Worm (Caenorhabditis elegans) whole organism, young adult: Measurements from ENCODE around the gene tram-1.

Experiments
- B0019.2 ChIP-seq: fragments of 200-800 bp; sonication (Bioruptor generic); conservative IDR thresholded peaks from 2 replicates; pipeline ENCODE4 v1.3.6; 2022; ENCODE audit warnings: missing genetic modification reagents, missing genetic modification characterization, missing compliant biosample characterization
- B0336.3 ChIP-seq: fragments of 200-800 bp; sonication (Bioruptor generic); IDR thresholded peaks from 2 replicates; pipeline ENCODE4 v1.3.6; 2022; ENCODE audit warnings: missing genetic modification characterization, missing compliant biosample characterization
- C06A6.2 ChIP-seq: fragments of 200-800 bp; sonication (Bioruptor generic); conservative IDR thresholded peaks from 2 replicates; pipeline ENCODE4 v1.3.6; 2022; ENCODE audit warnings: missing genetic modification characterization, missing compliant biosample characterization
- C17E4.6 ChIP-seq: fragments of 200-800 bp; sonication (Bioruptor generic); IDR thresholded peaks from 2 replicates; pipeline ENCODE4 v1.3.6; 2022; ENCODE audit warnings: missing genetic modification reagents, missing genetic modification characterization, missing compliant biosample characterization
- F10E7.11 ChIP-seq: sonication (generic microtip); optimal IDR thresholded peaks from 2 replicates; lab custom pipeline; 2017; ENCODE audit warnings: mild to moderate bottlenecking, missing genetic modification characterization, moderate library complexity, missing compliant biosample characterization
- F33H1.4 ChIP-seq: fragments of 200-800 bp; sonication (Bioruptor generic); IDR thresholded peaks from 2 replicates; pipeline ENCODE4 v1.3.6; 2022; ENCODE audit warnings: missing genetic modification reagents, missing genetic modification characterization, missing compliant biosample characterization
- F37B4.10 ChIP-seq: fragments of 200-800 bp; sonication (Bioruptor generic); IDR thresholded peaks from 2 replicates; pipeline ENCODE4 v1.3.6; 2022; ENCODE audit warnings: missing genetic modification characterization, missing compliant biosample characterization
- F49E8.2 ChIP-seq: sonication (generic microtip); optimal IDR thresholded peaks from 3 replicates; lab custom pipeline; 2017; ENCODE audit warnings: missing genetic modification characterization, mild to moderate bottlenecking, missing compliant biosample characterization, antibody characterized with exemption, moderate library complexity; ENCODE audit not compliant: insufficient read depth
- F52B5.7 ChIP-seq: sonication (generic microtip); optimal IDR thresholded peaks from 2 replicates; lab custom pipeline; 2016; ENCODE audit warnings: mild to moderate bottlenecking, missing genetic modification characterization, missing compliant biosample characterization
- F57A8.1 ChIP-seq: fragments of 200-800 bp; sonication (Bioruptor generic); optimal IDR thresholded peaks from 2 replicates; lab custom pipeline; 2018; ENCODE audit warnings: mild to moderate bottlenecking, missing genetic modification characterization, moderate library complexity, missing compliant biosample characterization
- K12H6.12 ChIP-seq: fragments of 200-800 bp; sonication (Bioruptor generic); optimal IDR thresholded peaks from 2 replicates; lab custom pipeline; 2018; ENCODE audit warnings: mild to moderate bottlenecking, missing genetic modification characterization, missing compliant biosample characterization
- Y53G8AR.9 ChIP-seq: fragments of 200-800 bp; sonication (Bioruptor generic); conservative IDR thresholded peaks from 2 replicates; pipeline ENCODE4 v1.3.6; 2022; ENCODE audit warnings: missing genetic modification reagents, missing genetic modification characterization, missing compliant biosample characterization
- Y95B8A.8 ChIP-seq: fragments of 200-800 bp; sonication (Bioruptor generic); IDR thresholded peaks from 2 replicates; pipeline ENCODE4 v1.3.6; 2022; ENCODE audit warnings: missing genetic modification reagents, missing genetic modification characterization, missing compliant biosample characterization
- ama-1 ChIP-seq, 3 experiments: fragments of 150-350 bp in 1 of 3; sonication (generic microtip) in 2 of 3; optimal IDR thresholded peaks; 2 replicates each; lab custom pipeline; 2014 to 2018; ENCODE audit warnings: missing biosample characterization in 2 of 3, missing genetic modification characterization in 2 of 3, missing genetic modification reagents in 2 of 3
- athp-1 ChIP-seq: sonication (generic microtip); optimal IDR thresholded peaks from 2 replicates; lab custom pipeline; 2017; ENCODE audit warnings: mild to moderate bottlenecking, missing genetic modification characterization, missing compliant biosample characterization
- ccch-3 ChIP-seq: fragments of 200-800 bp; sonication (Bioruptor generic); optimal IDR thresholded peaks from 2 replicates; lab custom pipeline; 2018; ENCODE audit warnings: mild to moderate bottlenecking, missing genetic modification characterization, missing compliant biosample characterization
- ceh-100 ChIP-seq: fragments of 200-800 bp; sonication (Bioruptor generic); IDR thresholded peaks from 2 replicates; pipeline ENCODE4 v1.3.6; 2022; ENCODE audit warnings: missing genetic modification reagents, missing genetic modification characterization, missing compliant biosample characterization
- chd-7 ChIP-seq: sonication (generic microtip); optimal IDR thresholded peaks from 2 replicates; lab custom pipeline; 2016; ENCODE audit warnings: mild to moderate bottlenecking, missing genetic modification characterization, moderate library complexity, missing compliant biosample characterization
- die-1 ChIP-seq: sonication (generic microtip); optimal IDR thresholded peaks from 2 replicates; lab custom pipeline; 2016; ENCODE audit warnings: missing genotype, mild to moderate bottlenecking, missing genetic modification characterization, missing compliant biosample characterization
- dpff-1 ChIP-seq: sonication (generic microtip); optimal IDR thresholded peaks from 2 replicates; lab custom pipeline; 2017; ENCODE audit warnings: mild to moderate bottlenecking, missing genetic modification characterization, missing compliant biosample characterization
- ets-4 ChIP-seq: fragments of 200-800 bp; sonication (Bioruptor generic); optimal IDR thresholded peaks from 2 replicates; lab custom pipeline; 2018; ENCODE audit warnings: mild to moderate bottlenecking, missing genetic modification characterization, missing compliant biosample characterization
- fkh-3 ChIP-seq: sonication (generic microtip); optimal IDR thresholded peaks from 2 replicates; lab custom pipeline; 2016; ENCODE audit warnings: mild to moderate bottlenecking, missing genetic modification characterization, missing compliant biosample characterization
- gei-17 ChIP-seq: fragments of 200-800 bp; sonication (Bioruptor generic); optimal IDR thresholded peaks from 2 replicates; lab custom pipeline; 2018; ENCODE audit warnings: mild to moderate bottlenecking, missing genetic modification characterization, missing compliant biosample characterization
- hmg-20 ChIP-seq: fragments of 200-800 bp; sonication (Bioruptor generic); IDR thresholded peaks from 2 replicates; pipeline ENCODE4 v1.3.6; 2022; ENCODE audit warnings: missing genetic modification reagents, missing genetic modification characterization, missing compliant biosample characterization
- hsf-1 ChIP-seq: fragments of 200-800 bp; sonication (Bioruptor generic); IDR thresholded peaks from 2 replicates; pipeline ENCODE4 v1.3.6; 2022; ENCODE audit warnings: missing genetic modification reagents, missing genetic modification characterization, missing compliant biosample characterization
- let-526 ChIP-seq: fragments of 200-800 bp; sonication (Bioruptor generic); IDR thresholded peaks from 2 replicates; pipeline ENCODE4 v1.3.6; 2022; ENCODE audit warnings: missing genetic modification reagents, missing genetic modification characterization, missing compliant biosample characterization
- let-607 ChIP-seq, 2 experiments: fragments of 200-800 bp in 1 of 2; sonication (Bioruptor generic) in 1 of 2; sonication (generic microtip) in 1 of 2; optimal IDR thresholded peaks; 2 replicates each; lab custom pipeline; 2016 to 2018; ENCODE audit warnings: mild to moderate bottlenecking in 2 of 2, missing compliant biosample characterization in 2 of 2, missing genetic modification characterization in 2 of 2, moderate library complexity in 2 of 2, missing genotype in 1 of 2
- lin-26 ChIP-seq: fragments of 200-800 bp; sonication (Bioruptor generic); IDR thresholded peaks from 2 replicates; pipeline ENCODE4 v1.3.6; 2022; ENCODE audit warnings: missing genetic modification reagents, missing genetic modification characterization, missing compliant biosample characterization
- lir-1 ChIP-seq: fragments of 200-800 bp; sonication (Bioruptor generic); conservative IDR thresholded peaks from 2 replicates; pipeline ENCODE4 v1.3.6; 2022; ENCODE audit warnings: missing genetic modification reagents, missing genetic modification characterization, missing compliant biosample characterization
- lsl-1 ChIP-seq: fragments of 200-800 bp; sonication (Bioruptor generic); optimal IDR thresholded peaks from 2 replicates; lab custom pipeline; 2018; ENCODE audit warnings: mild to moderate bottlenecking, missing genetic modification characterization, moderate library complexity, missing compliant biosample characterization
- lsy-27 ChIP-seq: sonication (generic microtip); optimal IDR thresholded peaks from 2 replicates; lab custom pipeline; 2017; ENCODE audit warnings: missing genetic modification characterization, mild to moderate bottlenecking, missing compliant biosample characterization, antibody characterized with exemption, missing genotype, borderline replicate concordance; ENCODE audit not compliant: insufficient read depth
- mcd-1 ChIP-seq: fragments of 200-800 bp; sonication (Bioruptor generic); IDR thresholded peaks from 2 replicates; pipeline ENCODE4 v1.3.6; 2022; ENCODE audit warnings: missing genetic modification reagents, missing genetic modification characterization, missing compliant biosample characterization
- nfyb-1 ChIP-seq: fragments of 200-800 bp; sonication (Bioruptor generic); IDR thresholded peaks from 2 replicates; pipeline ENCODE4 v1.3.6; 2022; ENCODE audit warnings: missing genetic modification reagents, missing genetic modification characterization, missing compliant biosample characterization
- nhr-80 ChIP-seq: sonication (generic microtip); optimal IDR thresholded peaks from 2 replicates; lab custom pipeline; 2016; ENCODE audit warnings: missing genetic modification characterization, missing compliant biosample characterization
- nhr-90 ChIP-seq: sonication (generic microtip); optimal IDR thresholded peaks from 2 replicates; lab custom pipeline; 2016; ENCODE audit warnings: missing genotype, mild to moderate bottlenecking, missing genetic modification characterization, missing compliant biosample characterization
- pha-4 ChIP-seq: fragments of 150-350 bp; sonication (generic microtip); optimal IDR thresholded peaks from 2 replicates; lab custom pipeline; 2014; ENCODE audit warnings: missing biosample characterization, missing genetic modification reagents, missing genetic modification characterization
- rec-8 ChIP-seq, 2 experiments: sonication (generic microtip); optimal IDR thresholded peaks; 2 replicates each; lab custom pipeline; 2016; ENCODE audit warnings: mild to moderate bottlenecking in 2 of 2, missing genetic modification characterization in 2 of 2, missing genetic modification reagents in 2 of 2, missing genotype in 2 of 2, missing biosample characterization in 1 of 2, missing compliant biosample characterization in 1 of 2, moderate library complexity in 1 of 2
- sea-2 ChIP-seq: fragments of 200-800 bp; sonication (Bioruptor generic); IDR thresholded peaks from 2 replicates; pipeline ENCODE4 v1.3.6; 2022; ENCODE audit warnings: missing genetic modification characterization, missing compliant biosample characterization
- snpc-4 ChIP-seq, 5 experiments: fragments of 150-350 bp in 1 of 5; sonication (generic microtip) in 4 of 5; optimal IDR thresholded peaks; 2 replicates each; lab custom pipeline; 2014 to 2018; ENCODE audit warnings: missing genetic modification characterization in 5 of 5, missing biosample characterization in 3 of 5, antibody characterized with exemption in 2 of 5, mild to moderate bottlenecking in 2 of 5, missing compliant biosample characterization in 2 of 5, missing genotype in 2 of 5, moderate library complexity in 2 of 5, missing genetic modification reagents in 1 of 5
- sptf-2 ChIP-seq: fragments of 200-800 bp; sonication (Bioruptor generic); optimal IDR thresholded peaks from 2 replicates; lab custom pipeline; 2018; ENCODE audit warnings: mild to moderate bottlenecking, missing genetic modification characterization, missing compliant biosample characterization
- tbp1 ChIP-seq: fragments of 200-800 bp; sonication (Bioruptor generic); optimal IDR thresholded peaks from 2 replicates; lab custom pipeline; 2018; ENCODE audit warnings: mild to moderate bottlenecking, missing genetic modification characterization, missing compliant biosample characterization
- tbx-9 ChIP-seq: sonication (generic microtip); optimal IDR thresholded peaks from 2 replicates; lab custom pipeline; 2016; ENCODE audit warnings: borderline replicate concordance, missing genetic modification characterization, inconsistent platforms, missing compliant biosample characterization
- xnd-1 ChIP-seq: sonication (generic microtip); optimal IDR thresholded peaks from 2 replicates; lab custom pipeline; 2016; ENCODE audit warnings: missing genotype, missing genetic modification reagents, missing genetic modification characterization, missing compliant biosample characterization
- ztf-22 ChIP-seq: fragments of 200-800 bp; sonication (Bioruptor generic); optimal IDR thresholded peaks from 2 replicates; lab custom pipeline; 2018; ENCODE audit warnings: mild to moderate bottlenecking, missing genetic modification characterization, moderate library complexity, missing compliant biosample characterization
- ztf-25 ChIP-seq: fragments of 200-800 bp; sonication (Bioruptor generic); IDR thresholded peaks from 2 replicates; pipeline ENCODE4 v1.3.6; 2022; ENCODE audit warnings: missing genetic modification reagents, missing genetic modification characterization, missing compliant biosample characterization
- ztf-28 ChIP-seq: fragments of 200-800 bp; sonication (Bioruptor generic); IDR thresholded peaks from 2 replicates; pipeline ENCODE4 v1.3.6; 2022; ENCODE audit warnings: missing genetic modification reagents, missing genetic modification characterization, missing compliant biosample characterization

Gene tram-1

DNA sequence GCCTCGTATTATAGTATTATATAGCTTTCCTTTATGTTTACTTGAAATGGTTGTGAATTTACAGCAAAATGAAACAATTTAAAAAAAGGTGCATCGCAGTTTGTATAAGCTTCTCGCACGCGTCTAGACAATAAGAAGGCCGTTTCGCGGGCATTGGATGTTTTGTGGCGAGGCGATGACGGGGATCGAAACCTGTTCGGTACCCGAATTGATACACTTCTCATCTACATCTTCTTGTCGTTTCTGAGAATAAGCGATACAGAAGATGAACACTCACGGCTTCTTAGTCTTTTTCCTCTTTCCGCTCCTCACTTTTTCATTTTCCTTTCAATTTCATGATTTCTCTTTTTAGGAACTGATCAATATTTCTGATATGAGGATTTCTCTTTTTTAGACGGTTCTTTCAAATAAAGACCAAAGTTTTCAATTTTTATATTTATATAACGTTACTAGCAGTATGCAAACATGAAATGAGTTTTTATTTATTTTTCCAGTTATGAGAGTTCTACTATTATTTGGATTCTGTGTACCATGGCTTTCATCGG lies 24.7 kb upstream of the tram-1 start, which contains the start of gene F01G10.10 (continued):
- peak; percentile 5 for TF ChIP-seq F49E8.2
- no peak for TF ChIP-seq ccch-3 (GFP tag; lab: Kevin White, UChicago)
- TF ChIP-seq hsf-1 = 0 out of 2 replicates have a peak, but pooled peaks have one; percentile 63
- no peak for TF ChIP-seq Y95B8A.8 (GFP tag; lab: Robert Waterston, UW)
- peak; percentile 17 for TF ChIP-seq ztf-22 (GFP tag; lab: Kevin White, UChicago)
- TF ChIP-seq hmg-20 (GFP tag; lab: Robert Waterston, UW) = no peak
- peak; percentile 8 for TF ChIP-seq nhr-90 (tag; lab: Kevin White, UChicago)
- TF ChIP-seq ama-1 (optimal IDR thresholded peaks at IDR 0.05; lab: Kevin White, UChicago) = peak; percentile 19
- TF ChIP-seq ama-1 (GFP tag; optimal IDR thresholded peaks at IDR 0.05; lab: Kevin White, UChicago) = no peak
- TF ChIP-seq ztf-28 (GFP tag; lab: Robert Waterston, UW) = no peak
- TF ChIP-seq fkh-3 (tag; lab: Kevin White, UChicago) = no peak
- peak in 1 of 2 experiments; percentile 31 for TF ChIP-seq rec-8 (tag; optimal IDR thresholded peaks at IDR 0.05; lab: Kevin White, UChicago)
- TF ChIP-seq let-607 (tag; optimal IDR thresholded peaks at IDR 0.05; lab: Kevin White, UChicago) = peak in 1 of 2 experiments; percentile 26
- TF ChIP-seq Y53G8AR.9 (GFP tag; lab: Robert Waterston, UW) = peak; percentile 54; the same call in 1 of the 2 replicates
- peak; percentile 1 for TF ChIP-seq tbp1 (GFP tag; lab: Kevin White, UChicago)
- TF ChIP-seq let-526 = no peak
- TF ChIP-seq F52B5.7 (tag; lab: Kevin White, UChicago) = no peak
- peak; percentile 25; the same call in 1 of the 2 replicates for TF ChIP-seq F33H1.4 (GFP tag; lab: Robert Waterston, UW)
- no peak for TF ChIP-seq sptf-2 (GFP tag; lab: Kevin White, UChicago)
- TF ChIP-seq B0019.2 (GFP tag; lab: Robert Waterston, UW) = no peak
- TF ChIP-seq nhr-80 (tag; lab: Kevin White, UChicago) = no peak
- TF ChIP-seq die-1 = peak; percentile 23
- no peak for TF ChIP-seq xnd-1 (tag; lab: Kevin White, UChicago)
- 0 out of 2 replicates have a peak, but pooled peaks have one; percentile 43 for TF ChIP-seq F37B4.10
- no peak for TF ChIP-seq lsy-27 (tag; lab: Kevin White, UChicago)
- TF ChIP-seq lsl-1 = no peak
- TF ChIP-seq ztf-25 (GFP tag; lab: Robert Waterston, UW) = 0 out of 2 replicates have a peak, but pooled peaks have one; percentile 64
- TF ChIP-seq B0336.3 (GFP tag; lab: Robert Waterston, UW) = peak; percentile 86
- peak; percentile 10; the same call in 1 of the 2 replicates for TF ChIP-seq nfyb-1 (GFP tag; lab: Robert Waterston, UW)
- TF ChIP-seq ceh-100 = no peak
- peak; percentile 37; the same call in 1 of the 2 replicates for TF ChIP-seq C17E4.6 (GFP tag; lab: Robert Waterston, UW)
- TF ChIP-seq lir-1 (GFP tag; lab: Robert Waterston, UW) = no peak
- TF ChIP-seq lin-26 (GFP tag; lab: Robert Waterston, UW) = peak; percentile 56; the same call in 1 of the 2 replicates
- no peak for TF ChIP-seq mcd-1 (GFP tag; lab: Robert Waterston, UW)
- no peak for TF ChIP-seq K12H6.12
- TF ChIP-seq tbx-9 (tag; lab: Kevin White, UChicago) = no peak
- TF ChIP-seq F10E7.11 (tag; lab: Kevin White, UChicago) = peak; percentile 18
- no peak for TF ChIP-seq pha-4 (tag; lab: Kevin White, UChicago)
- peak; percentile 46 for TF ChIP-seq chd-7 (tag; lab: Kevin White, UChicago)
- no peak for TF ChIP-seq gei-17 (GFP tag; lab: Kevin White, UChicago)
- TF ChIP-seq athp-1 (tag; lab: Kevin White, UChicago) = no peak
- no peak for TF ChIP-seq sea-2 (GFP tag; lab: Robert Waterston, UW)
- TF ChIP-seq F57A8.1 (GFP tag; lab: Kevin White, UChicago) = no peak
- no peak for TF ChIP-seq ets-4 (GFP tag; lab: Kevin White, UChicago)
- TF ChIP-seq dpff-1 (tag; lab: Kevin White, UChicago) = no peak
- no peak for TF ChIP-seq C06A6.2 (GFP tag; lab: Robert Waterston, UW)
- TF ChIP-seq snpc-4 (GFP tag; optimal IDR thresholded peaks at IDR 0.05; lab: Kevin White, UChicago) = no peak
- peak in 2 of 4 experiments; percentile 19 to 39 for TF ChIP-seq snpc-4 (tag; optimal IDR thresholded peaks at IDR 0.05; lab: Kevin White, UChicago)
